Fruit fly (Drosophila melanogaster) whole organism, embryonic: Measurements from ENCODE around the gene CG5823.

Source experiments
- CG10147 ChIP-seq: fragments of 200-800 bp; sonication (Bioruptor generic); optimal IDR thresholded peaks from 2 replicates; lab custom pipeline; 2019; ENCODE audit warnings: missing biosample characterization, mild to moderate bottlenecking, missing genetic modification characterization, moderate library complexity
- CG10654 ChIP-seq: fragments of 200-800 bp; sonication (Bioruptor generic); optimal IDR thresholded peaks from 2 replicates; lab custom pipeline; 2016; ENCODE audit warnings: missing biosample characterization, missing genetic modification characterization
- CG12155 ChIP-seq: fragments of 200-800 bp; sonication (Bioruptor generic); optimal IDR thresholded peaks from 3 replicates; lab custom pipeline; 2016; ENCODE audit warnings: missing biosample characterization, missing genetic modification characterization
- CG12299 ChIP-seq: fragments of 200-800 bp; sonication (Bioruptor generic); optimal IDR thresholded peaks from 2 replicates; lab custom pipeline; 2018; ENCODE audit warnings: missing biosample characterization, mild to moderate bottlenecking, missing genetic modification characterization
- CG12391 ChIP-seq: fragments of 200-800 bp; sonication (Bioruptor generic); optimal IDR thresholded peaks from 3 replicates; lab custom pipeline; 2018; ENCODE audit warnings: missing biosample characterization, mild to moderate bottlenecking, missing genetic modification characterization, moderate library complexity
- CG12744 ChIP-seq: fragments of 200-800 bp; sonication (Bioruptor generic); optimal IDR thresholded peaks from 2 replicates; lab custom pipeline; 2016; ENCODE audit warnings: missing biosample characterization, missing genetic modification characterization
- CG12769 ChIP-seq: fragments of 200-800 bp; sonication (Bioruptor generic); optimal IDR thresholded peaks from 2 replicates; lab custom pipeline; 2019; ENCODE audit warnings: missing biosample characterization, mild to moderate bottlenecking, missing genetic modification characterization, moderate library complexity
- CG13424 ChIP-seq: fragments of 200-800 bp; sonication (Bioruptor generic); optimal IDR thresholded peaks from 2 replicates; lab custom pipeline; 2019; ENCODE audit warnings: missing biosample characterization, mild to moderate bottlenecking, missing genetic modification characterization, moderate library complexity
- CG13894 ChIP-seq: fragments of 200-800 bp; sonication (Bioruptor generic); optimal IDR thresholded peaks from 3 replicates; lab custom pipeline; 2018; ENCODE audit warnings: missing biosample characterization, mild to moderate bottlenecking, missing genetic modification characterization, moderate library complexity
- CG16779 ChIP-seq: fragments of 200-800 bp; sonication (Bioruptor generic); IDR thresholded peaks from 2 replicates; pipeline ENCODE4 v1.3.6; 2022; ENCODE audit warnings: missing biosample characterization, missing genetic modification characterization
- CG17361 ChIP-seq: fragments of 200-800 bp; sonication (Bioruptor generic); IDR thresholded peaks from 3 replicates; pipeline ENCODE4 v1.3.6; 2022; ENCODE audit warnings: missing biosample characterization, missing genetic modification characterization
- CG17912 ChIP-seq: fragments of 200-800 bp; sonication (Bioruptor generic); optimal IDR thresholded peaks from 2 replicates; lab custom pipeline; 2018; ENCODE audit warnings: missing biosample characterization, mild to moderate bottlenecking, missing genetic modification characterization
- CG2120 ChIP-seq: fragments of 200-800 bp; sonication (Bioruptor generic); optimal IDR thresholded peaks from 3 replicates; lab custom pipeline; 2016; ENCODE audit warnings: missing biosample characterization, missing genetic modification characterization
- CG31224 ChIP-seq: fragments of 200-800 bp; sonication (Bioruptor generic); IDR thresholded peaks from 2 replicates; pipeline ENCODE4 v1.3.6; 2022; ENCODE audit warnings: missing biosample characterization, missing genetic modification characterization
- CG3281 ChIP-seq: fragments of 200-800 bp; sonication (Bioruptor generic); optimal IDR thresholded peaks from 3 replicates; lab custom pipeline; 2017; ENCODE audit warnings: missing biosample characterization, mild to moderate bottlenecking, missing genetic modification characterization
- CG4282 ChIP-seq: fragments of 200-800 bp; sonication (Bioruptor generic); optimal IDR thresholded peaks from 2 replicates; lab custom pipeline; 2016; ENCODE audit warnings: missing biosample characterization, missing genetic modification characterization
- CG6689 ChIP-seq: fragments of 200-800 bp; sonication (Bioruptor generic); IDR thresholded peaks from 2 replicates; pipeline ENCODE4 v1.3.6; 2022; ENCODE audit warnings: missing biosample characterization, missing genetic modification characterization
- CG7786 ChIP-seq: fragments of 200-800 bp; sonication (Bioruptor generic); optimal IDR thresholded peaks from 2 replicates; lab custom pipeline; 2016; ENCODE audit warnings: missing biosample characterization, missing genetic modification characterization
- CrebB ChIP-seq: fragments of 200-800 bp; sonication (Bioruptor generic); optimal IDR thresholded peaks from 3 replicates; lab custom pipeline; 2018; ENCODE audit warnings: missing biosample characterization, mild to moderate bottlenecking, missing genetic modification characterization
- Dll ChIP-seq: fragments of 200-800 bp; sonication (Bioruptor generic); IDR thresholded peaks from 4 replicates; pipeline ENCODE4 v1.3.6; 2022; ENCODE audit warnings: missing biosample characterization, missing genetic modification characterization; ENCODE audit not compliant: partially characterized antibody
- Dp ChIP-seq: fragments of 200-800 bp; sonication (Bioruptor generic); optimal IDR thresholded peaks from 2 replicates; lab custom pipeline; 2018; ENCODE audit warnings: missing biosample characterization, mild to moderate bottlenecking, missing genetic modification characterization, moderate library complexity
- Hmx ChIP-seq: fragments of 200-800 bp; sonication (Bioruptor generic); optimal IDR thresholded peaks from 2 replicates; lab custom pipeline; 2016; ENCODE audit warnings: missing biosample characterization, missing genetic modification characterization
- Lpt ChIP-seq: fragments of >200 bp; optimal IDR thresholded peaks from 2 replicates; lab custom pipeline; 2018; ENCODE audit warnings: missing biosample characterization, missing genetic modification characterization
- Meics ChIP-seq: fragments of 200-800 bp; sonication (Bioruptor generic); optimal IDR thresholded peaks from 2 replicates; lab custom pipeline; 2017; ENCODE audit warnings: missing biosample characterization, mild to moderate bottlenecking, missing genetic modification characterization
- Mrtf ChIP-seq: fragments of 200-800 bp; sonication (Bioruptor generic); IDR thresholded peaks from 3 replicates; pipeline ENCODE4 v1.3.6; 2022; ENCODE audit warnings: missing biosample characterization, missing genetic modification characterization
- Nf-YA ChIP-seq: fragments of 200-800 bp; sonication (Bioruptor generic); IDR thresholded peaks from 2 replicates; pipeline ENCODE4 v1.3.6; 2022; ENCODE audit warnings: missing biosample characterization, missing genetic modification characterization
- Nf-YC ChIP-seq: fragments of 200-800 bp; optimal IDR thresholded peaks from 3 replicates; lab custom pipeline; 2019; ENCODE audit warnings: missing biosample characterization, mild to moderate bottlenecking, missing genetic modification characterization, moderate library complexity
- Tbp ChIP-seq: fragments of >200 bp; optimal IDR thresholded peaks from 2 replicates; lab custom pipeline; 2018; ENCODE audit warnings: missing biosample characterization, missing genetic modification characterization
- al ChIP-seq: fragments of 200-800 bp; sonication (Bioruptor generic); IDR thresholded peaks from 2 replicates; pipeline ENCODE4 v1.3.6; 2022; ENCODE audit warnings: missing biosample characterization, missing genetic modification characterization
- ap ChIP-seq: fragments of 200-800 bp; sonication (Bioruptor generic); IDR thresholded peaks from 2 replicates; pipeline ENCODE4 v1.3.6; 2022; ENCODE audit warnings: missing biosample characterization, missing genetic modification characterization
- ase ChIP-seq: fragments of 200-800 bp; sonication (Bioruptor generic); IDR thresholded peaks from 3 replicates; pipeline ENCODE4 v1.3.6; 2022; ENCODE audit warnings: missing biosample characterization, missing genetic modification characterization
- ash1 ChIP-seq: fragments of 200-800 bp; sonication (Bioruptor generic); optimal IDR thresholded peaks from 2 replicates; lab custom pipeline; 2018; ENCODE audit warnings: missing biosample characterization, mild to moderate bottlenecking, missing genetic modification characterization
- bigmax ChIP-seq: fragments of 200-800 bp; sonication (Bioruptor generic); optimal IDR thresholded peaks from 2 replicates; lab custom pipeline; 2018; ENCODE audit warnings: missing biosample characterization, mild to moderate bottlenecking, missing genetic modification characterization
- bsh ChIP-seq, 2 experiments: fragments of 200-800 bp; sonication (Bioruptor generic); optimal IDR thresholded peaks; 2 replicates each; lab custom pipeline; 2017 to 2018; ENCODE audit warnings: mild to moderate bottlenecking in 2 of 2, missing biosample characterization in 2 of 2, missing genetic modification characterization in 2 of 2, moderate library complexity in 1 of 2
- croc ChIP-seq: fragments of 200-800 bp; sonication (Bioruptor generic); conservative IDR thresholded peaks from 3 replicates; pipeline ENCODE4 v1.3.6; 2022; ENCODE audit warnings: missing biosample characterization, missing genetic modification characterization
- eve ChIP-seq, 2 experiments: fragments of >200 bp; optimal IDR thresholded peaks; 2 replicates each; lab custom pipeline; 2017; ENCODE audit warnings: missing biosample characterization in 2 of 2, missing genetic modification characterization in 2 of 2
- eyg ChIP-seq: fragments of 200-800 bp; sonication (Bioruptor generic); optimal IDR thresholded peaks from 3 replicates; lab custom pipeline; 2016; ENCODE audit warnings: missing biosample characterization, missing genetic modification characterization
- fd3F ChIP-seq: fragments of 200-800 bp; sonication (Bioruptor generic); optimal IDR thresholded peaks from 2 replicates; lab custom pipeline; 2018; ENCODE audit warnings: missing biosample characterization, mild to moderate bottlenecking, missing genetic modification characterization, moderate library complexity
- h ChIP-seq: fragments of >200 bp; optimal IDR thresholded peaks from 2 replicates; lab custom pipeline; 2017
- hkb ChIP-seq, 2 experiments: fragments of 200-800 bp in 1 of 2; fragments of >200 bp in 1 of 2; sonication (Bioruptor generic) in 1 of 2; IDR thresholded peaks in 1 of 2; optimal IDR thresholded peaks in 1 of 2; 2 replicates each; pipeline versions ENCODE4 v1.3.6 to Lab custom; 2017 to 2022; ENCODE audit warnings: missing biosample characterization in 1 of 2, missing genetic modification characterization in 1 of 2
- jumu ChIP-seq: fragments of 200-800 bp; sonication (Bioruptor generic); optimal IDR thresholded peaks from 3 replicates; lab custom pipeline; 2016; ENCODE audit warnings: missing biosample characterization, missing genetic modification characterization
- ken ChIP-seq: fragments of 200-800 bp; sonication (Bioruptor generic); IDR thresholded peaks from 3 replicates; pipeline ENCODE4 v1.3.6; 2022; ENCODE audit warnings: missing biosample characterization, missing genetic modification characterization
- klu ChIP-seq: fragments of 200-800 bp; sonication (Bioruptor generic); IDR thresholded peaks from 2 replicates; pipeline ENCODE4 v1.3.6; 2022; ENCODE audit warnings: missing biosample characterization, missing genetic modification characterization
- mam ChIP-seq: fragments of 200-800 bp; sonication (Bioruptor generic); optimal IDR thresholded peaks from 3 replicates; lab custom pipeline; 2016; ENCODE audit warnings: missing biosample characterization, missing genetic modification characterization
- onecut ChIP-seq: fragments of 200-800 bp; sonication (Bioruptor generic); IDR thresholded peaks from 2 replicates; pipeline ENCODE4 v1.3.6; 2022; ENCODE audit warnings: missing biosample characterization, missing genetic modification characterization
- pros ChIP-seq: fragments of 200-800 bp; sonication (Bioruptor generic); optimal IDR thresholded peaks from 3 replicates; lab custom pipeline; 2019; ENCODE audit warnings: missing biosample characterization, mild to moderate bottlenecking, missing genetic modification characterization, moderate library complexity
- pzg ChIP-seq: fragments of 200-800 bp; sonication (Bioruptor generic); optimal IDR thresholded peaks from 3 replicates; lab custom pipeline; 2018; ENCODE audit warnings: missing biosample characterization, mild to moderate bottlenecking, missing genetic modification characterization, moderate library complexity
- tgo ChIP-seq: fragments of 200-800 bp; sonication (Bioruptor generic); IDR thresholded peaks from 3 replicates; pipeline ENCODE4 v1.3.6; 2022; ENCODE audit warnings: missing biosample characterization, missing genetic modification characterization
- trh ChIP-seq: fragments of 200-800 bp; sonication (Bioruptor generic); optimal IDR thresholded peaks from 2 replicates; lab custom pipeline; 2016; ENCODE audit warnings: missing biosample characterization, missing genetic modification characterization
- tup ChIP-seq: fragments of 200-800 bp; sonication (Bioruptor generic); optimal IDR thresholded peaks from 2 replicates; lab custom pipeline; 2016; ENCODE audit warnings: missing biosample characterization, mild to moderate bottlenecking, missing genetic modification characterization, moderate library complexity
- z ChIP-seq: fragments of 200-800 bp; sonication (Bioruptor generic); IDR thresholded peaks from 3 replicates; pipeline ENCODE4 v1.3.6; 2022; ENCODE audit warnings: missing biosample characterization, missing genetic modification characterization
- zfh1 ChIP-seq: fragments of 200-800 bp; sonication (Bioruptor generic); IDR thresholded peaks from 3 replicates; pipeline ENCODE4 v1.3.6; 2022; ENCODE audit warnings: missing biosample characterization, missing genetic modification characterization

CG5823 gene

DNA sequence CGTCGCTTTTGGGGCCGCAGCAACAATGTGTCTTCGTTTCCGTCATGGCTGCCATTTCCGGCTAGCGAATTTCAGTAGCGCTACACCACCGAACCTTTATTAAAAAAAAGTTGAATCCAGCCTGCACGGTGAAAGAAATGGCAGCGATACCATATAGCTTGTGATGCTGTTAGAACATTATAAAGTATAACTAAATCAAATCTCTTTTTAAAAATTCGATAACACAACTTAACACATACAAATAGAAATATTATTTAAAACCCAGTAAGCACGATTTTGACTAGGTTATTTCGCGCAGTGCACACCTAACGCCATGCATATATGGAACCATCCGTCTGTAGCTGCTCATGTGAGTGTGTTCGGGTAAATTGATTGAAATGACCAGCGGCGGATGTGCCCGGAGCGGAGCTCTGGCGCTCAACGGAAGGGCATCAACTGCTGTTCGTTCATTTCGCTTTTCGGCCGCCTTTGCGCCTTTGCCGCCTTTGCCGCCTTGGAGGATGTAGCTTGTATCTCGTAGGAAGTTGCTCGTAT is 8.3 kb downstream of the CG5823 start (continued):
- TF ChIP-seq CrebB = no peak
- TF ChIP-seq hkb (optimal IDR thresholded peaks at IDR 0.05; lab: Kevin White, UChicago) = no peak
- no peak for TF ChIP-seq hkb (GFP tag; IDR thresholded peaks at IDR 0.05; lab: Robert Waterston, UW)
- TF ChIP-seq CG10147 (GFP tag; lab: Kevin White, UChicago) = peak; percentile 64
- no peak for TF ChIP-seq Dll (GFP tag; lab: Robert Waterston, UW)
- TF ChIP-seq Lpt (GFP tag; lab: Kevin White, UChicago) = no peak
- no peak for TF ChIP-seq CG12744
- TF ChIP-seq CG2120 (GFP tag; lab: Kevin White, UChicago) = peak; percentile 80
- TF ChIP-seq CG7786 (GFP tag; lab: Kevin White, UChicago) = no peak
- TF ChIP-seq ase (GFP tag; lab: Robert Waterston, UW) = no peak
- TF ChIP-seq fd3F (GFP tag; lab: Kevin White, UChicago) = no peak
- peak; percentile 20 for TF ChIP-seq CG12391 (tag; lab: Kevin White, UChicago)
- TF ChIP-seq pros (GFP tag; lab: Kevin White, UChicago) = no peak
- no peak for TF ChIP-seq z (GFP tag; lab: Robert Waterston, UW)
- no peak for TF ChIP-seq Tbp (GFP tag; lab: Kevin White, UChicago)
- TF ChIP-seq croc (GFP tag; lab: Robert Waterston, UW) = no peak
- no peak for TF ChIP-seq Nf-YA (GFP tag; lab: Robert Waterston, UW)
- no peak for TF ChIP-seq ash1 (GFP tag; lab: Kevin White, UChicago)
- peak; percentile 70 for TF ChIP-seq CG12769 (tag; lab: Kevin White, UChicago)
- TF ChIP-seq ken (GFP tag; lab: Robert Waterston, UW) = no peak
- TF ChIP-seq bigmax (GFP tag; lab: Kevin White, UChicago) = no peak
- no peak for TF ChIP-seq CG16779
- TF ChIP-seq eve (GFP tag; optimal IDR thresholded peaks at IDR 0.05; lab: Kevin White, UChicago) = no peak
- TF ChIP-seq CG31224 = no peak
- TF ChIP-seq bsh (GFP tag; optimal IDR thresholded peaks at IDR 0.05; lab: Kevin White, UChicago) = no peak
- TF ChIP-seq CG10654 (GFP tag; lab: Kevin White, UChicago) = no peak
- peak; percentile 75 for TF ChIP-seq Meics (GFP tag; lab: Kevin White, UChicago)
- no peak for TF ChIP-seq Mrtf (GFP tag; lab: Robert Waterston, UW)
- peak; percentile 47; the same call in 2 of the 3 replicates for TF ChIP-seq tgo
- no peak for TF ChIP-seq Dp (GFP tag; lab: Kevin White, UChicago)
- peak; percentile 27 for TF ChIP-seq mam (GFP tag; lab: Kevin White, UChicago)
- no peak for TF ChIP-seq klu
- TF ChIP-seq Nf-YC = peak; percentile 4
- no peak for TF ChIP-seq CG12155 (GFP tag; lab: Kevin White, UChicago)
- TF ChIP-seq zfh1 (GFP tag; lab: Robert Waterston, UW) = no peak
- TF ChIP-seq h (lab: Kevin White, UChicago) = no peak
- no peak for TF ChIP-seq trh (GFP tag; lab: Kevin White, UChicago)
- TF ChIP-seq CG17361 (GFP tag; lab: Robert Waterston, UW) = 0 out of 3 replicates have a peak, but pooled peaks have one; percentile 20
- TF ChIP-seq onecut (GFP tag; lab: Robert Waterston, UW) = 0 out of 2 replicates have a peak, but pooled peaks have one; percentile 12
- no peak for TF ChIP-seq ap (GFP tag; lab: Robert Waterston, UW)
- no peak for TF ChIP-seq Hmx (GFP tag; lab: Kevin White, UChicago)
- TF ChIP-seq CG6689 (GFP tag; lab: Robert Waterston, UW) = no peak
- no peak for TF ChIP-seq tup (GFP tag; lab: Kevin White, UChicago)
- no peak for TF ChIP-seq CG12299
- TF ChIP-seq CG3281 = peak; percentile 58
- TF ChIP-seq al (GFP tag; lab: Robert Waterston, UW) = no peak; the same call in 1 of the 2 replicates
- TF ChIP-seq CG4282 (GFP tag; lab: Kevin White, UChicago) = no peak
- TF ChIP-seq CG13424 (tag; lab: Kevin White, UChicago) = peak; percentile 50
- TF ChIP-seq pzg (GFP tag; lab: Kevin White, UChicago) = no peak
- no peak for TF ChIP-seq jumu (GFP tag; lab: Kevin White, UChicago)
- no peak for TF ChIP-seq eyg
- TF ChIP-seq CG17912 = no peak
- TF ChIP-seq CG13894 (tag; lab: Kevin White, UChicago) = peak; percentile 44
